Fruit fly (Drosophila melanogaster): ENCODE results near the gene CG18764.

Gene CG18764

DNA sequence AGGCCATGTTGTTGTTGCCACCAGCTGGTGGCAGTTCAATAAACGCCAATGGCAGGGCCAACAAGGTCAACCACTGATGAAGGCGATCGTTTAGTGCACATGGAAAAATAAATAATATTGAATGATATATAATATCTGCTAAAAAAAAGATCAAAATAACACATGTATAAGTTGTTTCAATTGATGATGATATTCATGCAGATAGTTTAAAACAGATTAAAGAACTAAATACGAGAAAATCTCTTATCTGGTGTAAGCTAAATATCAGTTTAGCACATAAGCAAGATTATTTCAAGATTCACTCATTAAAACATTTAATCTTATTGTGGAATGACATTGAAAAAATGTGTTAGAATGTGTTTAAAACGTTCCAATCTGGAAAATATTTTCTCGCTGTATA, 36.8 kb downstream of the CG18764 start (continued):
- TF ChIP-seq fd102C (GFP tag; optimal IDR thresholded peaks at IDR 0.05) (no peak), dpn (GFP tag; optimal IDR thresholded peaks at IDR 0.05) (no peak), Spps (tag; optimal IDR thresholded peaks at IDR 0.05) (no peak), cg (GFP tag; optimal IDR thresholded peaks at IDR 0.05) (no peak), ap (GFP tag; IDR thresholded peaks at IDR 0.05) (no peak), CG5245 (GFP tag; optimal IDR thresholded peaks at IDR 0.05) (no peak), org-1 (GFP tag; optimal IDR thresholded peaks at IDR 0.05) (peak; percentile 25), CG3847 (GFP tag; IDR thresholded peaks at IDR 0.05) (no peak), CG6689 (GFP tag; IDR thresholded peaks at IDR 0.05) (peak; percentile 38), Ssrp (tag; optimal IDR thresholded peaks at IDR 0.05) (peak; percentile 35), vnd (GFP tag; IDR thresholded peaks at IDR 0.05; ENCODE audit: partially characterized antibody) (no peak), repo (GFP tag; optimal IDR thresholded peaks at IDR 0.05) (no peak), row (GFP tag; IDR thresholded peaks at IDR 0.05) (peak; percentile 61), lov (optimal IDR thresholded peaks at IDR 0.05) (no peak), lov (GFP tag; IDR thresholded peaks at IDR 0.05) (no peak), CoRest (tag; optimal IDR thresholded peaks at IDR 0.05) (peak; percentile 64), Dbx (GFP tag; IDR thresholded peaks at IDR 0.05) (no peak), h (optimal IDR thresholded peaks at IDR 0.05) (no peak), CG10543 (GFP tag; optimal IDR thresholded peaks at IDR 0.05) (no peak), CG7556 (GFP tag; optimal IDR thresholded peaks at IDR 0.05) (peak; percentile 57), Med (GFP tag) (no peak), CG6654 (GFP tag; optimal IDR thresholded peaks at IDR 0.05) (no peak), Gsc (GFP tag; IDR thresholded peaks at IDR 0.05) (no peak), CG18619 (GFP tag; optimal IDR thresholded peaks at IDR 0.05) (no peak), dysf (GFP tag; IDR thresholded peaks at IDR 0.05) (peak; percentile 38; the same call in 1 of the 3 replicates), ems (GFP tag; optimal IDR thresholded peaks at IDR 0.05) (no peak), hbn (GFP tag; IDR thresholded peaks at IDR 0.05; ENCODE audit: partially characterized antibody) (no peak), CG31388 (GFP tag; optimal IDR thresholded peaks at IDR 0.05) (no peak), sqz (GFP tag; optimal IDR thresholded peaks at IDR 0.05) (no peak), ato (GFP tag; IDR thresholded peaks at IDR 0.05; ENCODE audit: partially characterized antibody) (no peak), Mes4 (GFP tag; optimal IDR thresholded peaks at IDR 0.05) (no peak), CG10979 (tag; optimal IDR thresholded peaks at IDR 0.05) (peak; percentile 38), Stat92E (GFP tag; optimal IDR thresholded peaks at IDR 0.05) (no peak), Sin3A (optimal IDR thresholded peaks at IDR 0.05) (no peak), ham (GFP tag; IDR thresholded peaks at IDR 0.05) (no peak), CG17829 (tag; optimal IDR thresholded peaks at IDR 0.05) (peak; percentile 47), CG31441 (GFP tag; IDR thresholded peaks at IDR 0.05) (peak; percentile 66), nom (GFP tag; optimal IDR thresholded peaks at IDR 0.05) (no peak), Eip74EF (GFP tag; optimal IDR thresholded peaks at IDR 0.05) (peak in 1 of 2 experiments; percentile 65), dmrt11E (tag; optimal IDR thresholded peaks at IDR 0.05) (no peak), CG3065 (GFP tag; optimal IDR thresholded peaks at IDR 0.05) (no peak), CG8765 (GFP tag; IDR thresholded peaks at IDR 0.05) (no peak), CG11085 (GFP tag; IDR thresholded peaks at IDR 0.05) (no peak), CG11695 (GFP tag; IDR thresholded peaks at IDR 0.05) (0 out of 3 replicates have a peak, but pooled peaks have one; percentile 11), Dp (GFP tag; optimal IDR thresholded peaks at IDR 0.05) (no peak), CG2202 (tag; optimal IDR thresholded peaks at IDR 0.05) (no peak), ewg (GFP tag; optimal IDR thresholded peaks at IDR 0.05) (peak; percentile 6), cad (GFP tag; optimal IDR thresholded peaks at IDR 0.05) (no peak), gsb-n (tag; optimal IDR thresholded peaks at IDR 0.05) (peak; percentile 12), slbo (GFP tag; IDR thresholded peaks at IDR 0.05) (peak; percentile 30; the same call in 1 of the 2 replicates), sens-2 (GFP tag; IDR thresholded peaks at IDR 0.05) (no peak), CG1792 (GFP tag; optimal IDR thresholded peaks at IDR 0.05) (no peak)
